Fruit fly (Drosophila melanogaster) whole organism, embryonic: ENCODE data around the gene hiro.

Experiments used
- CG18619 ChIP-seq: fragments of 200-800 bp; sonication (Bioruptor generic); optimal IDR thresholded peaks from 3 replicates; lab custom pipeline; 2017; ENCODE audit warnings: missing biosample characterization, mild to moderate bottlenecking, missing genetic modification characterization
- CG4328 ChIP-seq: fragments of 200-800 bp; sonication (Bioruptor generic); optimal IDR thresholded peaks from 3 replicates; lab custom pipeline; 2017; ENCODE audit warnings: missing biosample characterization, missing genetic modification reagents, missing genetic modification characterization
- Ptx1 ChIP-seq: fragments of 200-800 bp; sonication (Bioruptor generic); IDR thresholded peaks from 2 replicates; pipeline ENCODE4 v1.3.6; 2022; ENCODE audit warnings: missing biosample characterization, missing genetic modification characterization
- lbe ChIP-seq: fragments of 200-800 bp; sonication (Bioruptor generic); optimal IDR thresholded peaks from 2 replicates; lab custom pipeline; 2016; ENCODE audit warnings: missing biosample characterization, mild to moderate bottlenecking, missing genetic modification characterization
- nmo ChIP-seq: fragments of 200-800 bp; sonication (Bioruptor generic); optimal IDR thresholded peaks from 2 replicates; lab custom pipeline; 2018; ENCODE audit warnings: missing biosample characterization, mild to moderate bottlenecking, missing genetic modification characterization, moderate library complexity
- sqz ChIP-seq: fragments of 200-800 bp; sonication (Bioruptor generic); optimal IDR thresholded peaks from 3 replicates; lab custom pipeline; 2018; ENCODE audit warnings: missing biosample characterization, mild to moderate bottlenecking, missing genetic modification characterization
- z ChIP-seq: fragments of 200-800 bp; sonication (Bioruptor generic); IDR thresholded peaks from 3 replicates; pipeline ENCODE4 v1.3.6; 2022; ENCODE audit warnings: missing biosample characterization, missing genetic modification characterization

DNA sequence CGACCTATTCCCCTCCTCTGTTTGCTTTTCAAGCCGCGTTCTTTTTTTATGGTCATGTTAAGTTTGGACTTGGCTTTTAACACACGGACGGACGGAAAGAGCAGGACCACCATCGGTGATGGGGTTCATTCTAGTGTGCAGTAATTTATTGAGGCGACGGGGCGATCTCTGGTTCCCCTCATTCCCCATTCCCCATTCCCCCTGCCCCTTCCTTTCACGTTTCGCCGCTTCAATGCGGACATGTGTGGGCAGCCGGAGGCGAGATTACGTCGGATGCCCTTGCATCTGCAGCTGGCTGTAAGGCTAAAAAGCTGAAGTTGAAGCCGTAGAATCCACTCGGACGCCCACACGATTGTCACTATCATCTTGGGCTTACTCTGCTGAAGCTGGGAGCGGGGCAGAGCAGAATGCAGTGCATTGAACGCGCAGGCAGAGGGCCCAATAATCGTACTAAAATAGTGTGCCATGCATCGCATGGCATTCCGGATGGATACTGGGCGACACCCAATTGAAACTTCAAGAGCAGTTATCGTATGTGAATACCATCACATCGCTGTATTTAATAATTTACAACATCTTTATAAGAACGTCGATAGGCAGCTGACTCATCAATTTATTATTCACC lies 48.9 kb upstream of the hiro start:
- no peak for TF ChIP-seq z (GFP tag; lab: Robert Waterston, UW)
- TF ChIP-seq CG4328 (GFP tag; lab: Kevin White, UChicago): no peak
- TF ChIP-seq lbe (GFP tag; lab: Kevin White, UChicago): no peak
- TF ChIP-seq CG18619 (GFP tag; lab: Kevin White, UChicago): no peak
- TF ChIP-seq Ptx1 (GFP tag; lab: Robert Waterston, UW): no peak
- no peak for TF ChIP-seq nmo (GFP tag; lab: Kevin White, UChicago)
- peak; percentile 9 for TF ChIP-seq sqz
